Worm (Caenorhabditis elegans) whole organism, L3 larva: Measurements from ENCODE around the gene F54C8.7.

Experiments
- ceh-82 ChIP-seq: fragments of 150-350 bp; optimal IDR thresholded peaks from 2 replicates; lab custom pipeline; 2014; ENCODE audit warnings: missing biosample characterization, missing genetic modification characterization
- egl-5 ChIP-seq: fragments of 150-350 bp; optimal IDR thresholded peaks from 2 replicates; lab custom pipeline; 2017; ENCODE audit warnings: missing biosample characterization, missing genetic modification reagents, missing genetic modification characterization, inconsistent platforms
- fkh-2 ChIP-seq: fragments of 150-350 bp; optimal IDR thresholded peaks from 2 replicates; lab custom pipeline; 2014; ENCODE audit warnings: missing biosample characterization, missing genetic modification reagents, missing genetic modification characterization
- fos-1 ChIP-seq: fragments of 150-350 bp; optimal IDR thresholded peaks from 2 replicates; lab custom pipeline; 2014; ENCODE audit warnings: missing biosample characterization, missing genetic modification characterization
- lin-15B ChIP-seq: fragments of 150-350 bp; optimal IDR thresholded peaks from 2 replicates; lab custom pipeline; 2014; ENCODE audit warnings: missing biosample characterization, missing genetic modification characterization
- nhr-11 ChIP-seq: fragments of 150-350 bp; optimal IDR thresholded peaks from 2 replicates; lab custom pipeline; 2014; ENCODE audit warnings: missing biosample characterization, missing genetic modification characterization
- nhr-12 ChIP-seq: fragments of 150-350 bp; optimal IDR thresholded peaks from 2 replicates; lab custom pipeline; 2014; ENCODE audit warnings: missing biosample characterization, missing genetic modification characterization
- nhr-77 ChIP-seq: fragments of 150-350 bp; optimal IDR thresholded peaks from 2 replicates; lab custom pipeline; 2014; ENCODE audit warnings: missing biosample characterization, missing genetic modification characterization
- pha-4 ChIP-seq: fragments of 150-350 bp; optimal IDR thresholded peaks from 2 replicates; lab custom pipeline; 2014; ENCODE audit warnings: missing biosample characterization, missing genetic modification reagents, missing genetic modification characterization
- snpc-4 ChIP-seq: fragments of 150-350 bp; optimal IDR thresholded peaks from 2 replicates; lab custom pipeline; 2014; ENCODE audit warnings: missing biosample characterization, missing genetic modification characterization
- unc-39 ChIP-seq: sonication (generic microtip); optimal IDR thresholded peaks from 4 replicates; lab custom pipeline; 2017; ENCODE audit warnings: missing biosample characterization, missing genetic modification characterization
- unc-62 ChIP-seq: fragments of 150-350 bp; sonication (generic microtip); optimal IDR thresholded peaks from 4 replicates; lab custom pipeline; 2014; ENCODE audit warnings: missing biosample characterization, missing genetic modification reagents, missing genetic modification characterization
- zag-1 ChIP-seq: fragments of 150-350 bp; optimal IDR thresholded peaks from 2 replicates; lab custom pipeline; 2014; ENCODE audit warnings: missing biosample characterization, missing genetic modification characterization
- ztf-11 ChIP-seq: fragments of 150-350 bp; optimal IDR thresholded peaks from 2 replicates; lab custom pipeline; 2014; ENCODE audit warnings: missing biosample characterization, missing genetic modification characterization

- TF ChIP-seq unc-62 (GFP tag; lab: Kevin White, UChicago) (peak; percentile 24), fkh-2 (tag; lab: Kevin White, UChicago) (no peak), ztf-11 (no peak), lin-15B (tag; lab: Kevin White, UChicago) (peak; percentile 86), snpc-4 (tag; lab: Kevin White, UChicago) (peak; percentile 92), fos-1 (tag; lab: Kevin White, UChicago) (no peak), zag-1 (tag; lab: Kevin White, UChicago) (no peak), nhr-77 (no peak), pha-4 (tag; lab: Kevin White, UChicago) (peak; percentile 99), ceh-82 (peak; percentile 41), nhr-11 (tag; lab: Kevin White, UChicago) (peak; percentile 17), nhr-12 (tag; lab: Kevin White, UChicago) (no peak), unc-39 (tag; lab: Kevin White, UChicago) (no peak), egl-5 (peak; percentile 61)
Observed at ce11 chrIII:9455980-9456658, 2.3 kb upstream of the F54C8.7 start, which contains the start of the genes rheb-1 and spk-1.
